Worm (Caenorhabditis elegans): ENCODE results near the gene flcn-1.
A peak's percentile ranks its signal among the peaks of the same experiment; 100 is the strongest.

The flcn-1 gene

ce11 chrII:6994677-6995076 lies 66.1 kb downstream of the flcn-1 start, which contains the start of gene unc-104:
Gene unc-104 (plus strand): TSS chrII:6994987.
- peak; percentile 14 for TF ChIP-seq crh-2 (tag; optimal IDR thresholded peaks at IDR 0.05)
- TF ChIP-seq C34F6.9 (tag; optimal IDR thresholded peaks at IDR 0.05) = peak; percentile 27
- TF ChIP-seq skn-1 (tag; optimal IDR thresholded peaks at IDR 0.05) = no peak
- TF ChIP-seq unc-39 (tag; optimal IDR thresholded peaks at IDR 0.05) = no peak
- TF ChIP-seq zag-1 (tag; optimal IDR thresholded peaks at IDR 0.05) = peak; percentile 24
- no peak for TF ChIP-seq mbf-1 (tag; optimal IDR thresholded peaks at IDR 0.05)
- TF ChIP-seq nhr-10 (tag; optimal IDR thresholded peaks at IDR 0.05) = no peak
- no peak for TF ChIP-seq elt-3 (tag; optimal IDR thresholded peaks at IDR 0.05)
- TF ChIP-seq R02D3.7 (tag; optimal IDR thresholded peaks at IDR 0.05) = no peak
- TF ChIP-seq sem-4 (tag; optimal IDR thresholded peaks at IDR 0.05) = peak; percentile 55
- no peak for TF ChIP-seq ztf-11 (tag; optimal IDR thresholded peaks at IDR 0.05)
- no peak for TF ChIP-seq nhr-12 (tag; optimal IDR thresholded peaks at IDR 0.05)
- TF ChIP-seq gmeb-1 (tag; optimal IDR thresholded peaks at IDR 0.05) = no peak
- TF ChIP-seq dmd-4 (tag; optimal IDR thresholded peaks at IDR 0.05) = no peak
- no peak for TF ChIP-seq blmp-1 (tag; optimal IDR thresholded peaks at IDR 0.05; ENCODE audit: insufficient read depth)
- TF ChIP-seq lsy-2 (tag; optimal IDR thresholded peaks at IDR 0.05) = peak in 1 of 2 experiments; percentile 16
- TF ChIP-seq snpc-4 (tag; optimal IDR thresholded peaks at IDR 0.05) = no peak
- no peak for TF ChIP-seq sma-9 (GFP tag; optimal IDR thresholded peaks at IDR 0.05)
- TF ChIP-seq sma-9 (tag; optimal IDR thresholded peaks at IDR 0.05) = no peak

- TF ChIP-seq Y55F3AM.14 (GFP tag; optimal IDR thresholded peaks at IDR 0.05) (no peak), F13H6.1 (tag; optimal IDR thresholded peaks at IDR 0.05) (no peak), nhr-10 (tag; optimal IDR thresholded peaks at IDR 0.05) (no peak)
Measured at ce11 chrII:6995583-6995982, 67.0 kb downstream of the flcn-1 start.

All from whole organism, L2 larva.